Fruit fly (Drosophila melanogaster): Measurements from ENCODE around the gene CG32071.
A peak's percentile ranks its signal among the peaks of the same experiment; 100 is the strongest.

CG32071 gene

dm6 chr3L:11064689-11065088, 39.0 kb downstream of the CG32071 start, which contains the start of the genes CG32075, CG45101 and SuUR:
Gene CG32075 (minus strand): TSS chr3L:11064941.
Gene CG45101 (plus strand): TSS chr3L:11064991.
Gene SuUR (plus strand): TSS chr3L:11064991.
- no peak for TF ChIP-seq CG8478 (optimal IDR thresholded peaks at IDR 0.05)
- TF ChIP-seq usp (GFP tag; optimal IDR thresholded peaks at IDR 0.05), result no peak
- no peak for TF ChIP-seq pan (optimal IDR thresholded peaks at IDR 0.05)
- no peak for TF ChIP-seq psq (optimal IDR thresholded peaks at IDR 0.05)
- TF ChIP-seq EcR (GFP tag; optimal IDR thresholded peaks at IDR 0.05), result no peak
- TF ChIP-seq Dll (optimal IDR thresholded peaks at IDR 0.05), result no peak

- TF ChIP-seq psq (optimal IDR thresholded peaks at IDR 0.05) (no peak), Dll (optimal IDR thresholded peaks at IDR 0.05) (no peak), pan (optimal IDR thresholded peaks at IDR 0.05) (no peak), usp (GFP tag; optimal IDR thresholded peaks at IDR 0.05) (no peak), CG8478 (optimal IDR thresholded peaks at IDR 0.05) (no peak), EcR (GFP tag; optimal IDR thresholded peaks at IDR 0.05) (no peak)
These were observed 41.2 kb downstream of the CG32071 start, which contains the start of gene CG32069 for dm6 chr3L:11062441-11062840. Gene CG32069 (minus strand): TSS chr3L:11062614.

- TF ChIP-seq Dll (optimal IDR thresholded peaks at IDR 0.05) (no peak), pan (optimal IDR thresholded peaks at IDR 0.05) (peak; percentile 87)
These were observed 42.5 kb downstream of the CG32071 start, which contains the start of the genes CG6321 and Blos2 for dm6 chr3L:11061200-11061599. Gene CG6321 (minus strand): TSS chr3L:11061224. Gene Blos2 (plus strand): TSS chr3L:11061571.

dm6 chr3L:11053843-11054242, 49.8 kb downstream of the CG32071 start, which contains the start of gene CG7888:
Gene CG7888 (plus strand): TSS chr3L:11054035.
- TF ChIP-seq CG8478 (optimal IDR thresholded peaks at IDR 0.05) (no peak), Dll (optimal IDR thresholded peaks at IDR 0.05) (no peak), EcR (GFP tag; optimal IDR thresholded peaks at IDR 0.05) (no peak)

All from whole organism.